Fruit fly (Drosophila melanogaster) whole organism, embryonic: ENCODE results near the gene CG13029.

ENCODE experiments used
- Atf6 ChIP-seq: fragments of 200-800 bp; sonication (Bioruptor generic); IDR thresholded peaks from 2 replicates; pipeline ENCODE4 v1.3.6; 2022; ENCODE audit warnings: missing biosample characterization, missing genetic modification characterization
- B-H1 ChIP-seq: fragments of 200-800 bp; sonication (Bioruptor generic); IDR thresholded peaks from 3 replicates; pipeline ENCODE4 v1.3.6; 2022; ENCODE audit warnings: missing biosample characterization, missing genetic modification characterization
- CG10147 ChIP-seq: fragments of 200-800 bp; sonication (Bioruptor generic); optimal IDR thresholded peaks from 2 replicates; lab custom pipeline; 2019; ENCODE audit warnings: missing biosample characterization, mild to moderate bottlenecking, missing genetic modification characterization, moderate library complexity
- CG10543 ChIP-seq: fragments of 200-800 bp; sonication (Bioruptor generic); optimal IDR thresholded peaks from 3 replicates; lab custom pipeline; 2017; ENCODE audit warnings: missing biosample characterization, mild to moderate bottlenecking, missing genetic modification characterization, moderate library complexity
- CG11560 ChIP-seq: fragments of 200-800 bp; sonication (Bioruptor generic); IDR thresholded peaks from 3 replicates; pipeline ENCODE4 v1.3.6; 2022; ENCODE audit warnings: missing biosample characterization, missing genetic modification characterization
- CG13624 ChIP-seq: fragments of 200-800 bp; sonication (Bioruptor generic); optimal IDR thresholded peaks from 2 replicates; lab custom pipeline; 2016; ENCODE audit warnings: missing biosample characterization, missing genetic modification characterization
- CG15073 ChIP-seq: fragments of 200-800 bp; sonication (Bioruptor generic); optimal IDR thresholded peaks from 2 replicates; lab custom pipeline; 2016; ENCODE audit warnings: missing biosample characterization, missing genetic modification characterization
- CG15479 ChIP-seq: fragments of 200-800 bp; sonication (Bioruptor generic); optimal IDR thresholded peaks from 3 replicates; lab custom pipeline; 2019; ENCODE audit warnings: missing biosample characterization, mild to moderate bottlenecking, missing genetic modification characterization, moderate library complexity
- CG1792 ChIP-seq: fragments of 200-800 bp; sonication (Bioruptor generic); optimal IDR thresholded peaks from 2 replicates; lab custom pipeline; 2016; ENCODE audit warnings: missing biosample characterization, missing genetic modification characterization
- CG18262 ChIP-seq: fragments of 200-800 bp; optimal IDR thresholded peaks from 3 replicates; lab custom pipeline; 2019; ENCODE audit warnings: missing biosample characterization, mild to moderate bottlenecking, missing genetic modification characterization, moderate library complexity
- CG18599 ChIP-seq: fragments of 200-800 bp; sonication (Bioruptor generic); optimal IDR thresholded peaks from 3 replicates; lab custom pipeline; 2017; ENCODE audit warnings: missing biosample characterization, missing genetic modification characterization, mild to moderate bottlenecking, moderate library complexity, missing genetic modification reagents
- CG2129 ChIP-seq: fragments of 200-800 bp; sonication (Bioruptor generic); IDR thresholded peaks from 2 replicates; pipeline ENCODE4 v1.3.6; 2022; ENCODE audit warnings: missing biosample characterization, missing genetic modification characterization; ENCODE audit not compliant: partially characterized antibody
- CG2202 ChIP-seq: fragments of 200-800 bp; sonication (Bioruptor generic); optimal IDR thresholded peaks from 2 replicates; lab custom pipeline; 2018; ENCODE audit warnings: missing biosample characterization, mild to moderate bottlenecking, missing genetic modification characterization
- CG2712 ChIP-seq: fragments of 200-800 bp; optimal IDR thresholded peaks from 3 replicates; lab custom pipeline; 2019; ENCODE audit warnings: missing biosample characterization, mild to moderate bottlenecking, missing genetic modification characterization, moderate library complexity
- CG30403 ChIP-seq: fragments of 200-800 bp; sonication (Bioruptor generic); optimal IDR thresholded peaks from 3 replicates; lab custom pipeline; 2016; ENCODE audit warnings: missing biosample characterization, missing genetic modification characterization
- CG31441 ChIP-seq: fragments of 200-800 bp; sonication (Bioruptor generic); IDR thresholded peaks from 2 replicates; pipeline ENCODE4 v1.3.6; 2022; ENCODE audit warnings: missing biosample characterization, missing genetic modification characterization
- CG4360 ChIP-seq: fragments of 200-800 bp; sonication (Bioruptor generic); IDR thresholded peaks from 2 replicates; pipeline ENCODE4 v1.3.6; 2022; ENCODE audit warnings: missing biosample characterization, missing genetic modification characterization
- CG5180 ChIP-seq: fragments of 200-800 bp; sonication (Bioruptor generic); optimal IDR thresholded peaks from 3 replicates; lab custom pipeline; 2017; ENCODE audit warnings: missing biosample characterization, missing genetic modification characterization, mild to moderate bottlenecking, moderate library complexity, missing genetic modification reagents
- CG5953 ChIP-seq: fragments of 200-800 bp; sonication (Bioruptor generic); IDR thresholded peaks from 2 replicates; pipeline ENCODE4 v1.3.6; 2022; ENCODE audit warnings: missing biosample characterization, missing genetic modification characterization
- CG6654 ChIP-seq: fragments of 200-800 bp; sonication (Bioruptor generic); optimal IDR thresholded peaks from 2 replicates; lab custom pipeline; 2017; ENCODE audit warnings: missing biosample characterization, mild to moderate bottlenecking, missing genetic modification characterization
- CG8924 ChIP-seq: fragments of 200-800 bp; optimal IDR thresholded peaks from 3 replicates; lab custom pipeline; 2019; ENCODE audit warnings: missing biosample characterization, mild to moderate bottlenecking, missing genetic modification characterization, moderate library complexity
- CG9215 ChIP-seq: fragments of 200-800 bp; sonication (Bioruptor generic); IDR thresholded peaks from 2 replicates; pipeline ENCODE4 v1.3.6; 2022; ENCODE audit warnings: missing biosample characterization, missing genetic modification characterization
- CrebB ChIP-seq: fragments of 200-800 bp; sonication (Bioruptor generic); optimal IDR thresholded peaks from 3 replicates; lab custom pipeline; 2018; ENCODE audit warnings: missing biosample characterization, mild to moderate bottlenecking, missing genetic modification characterization
- E2f1 ChIP-seq: fragments of 200-800 bp; sonication (Bioruptor generic); IDR thresholded peaks from 2 replicates; pipeline ENCODE4 v1.3.6; 2022; ENCODE audit warnings: missing biosample characterization, missing genetic modification characterization
- Fer1 ChIP-seq: fragments of 200-800 bp; sonication (Bioruptor generic); optimal IDR thresholded peaks from 2 replicates; lab custom pipeline; 2017; ENCODE audit warnings: missing biosample characterization, mild to moderate bottlenecking, missing genetic modification characterization
- Hey ChIP-seq: fragments of 200-800 bp; sonication (Bioruptor generic); optimal IDR thresholded peaks from 3 replicates; lab custom pipeline; 2018; ENCODE audit warnings: missing biosample characterization, mild to moderate bottlenecking, missing genetic modification characterization
- Hr39 ChIP-seq: fragments of >200 bp; optimal IDR thresholded peaks from 2 replicates; lab custom pipeline; 2017
- MBD-R2 ChIP-seq: fragments of 200-800 bp; sonication (Bioruptor generic); IDR thresholded peaks from 2 replicates; pipeline ENCODE4 v1.3.6; 2022; ENCODE audit warnings: missing biosample characterization, missing genetic modification characterization
- Meics ChIP-seq: fragments of 200-800 bp; sonication (Bioruptor generic); optimal IDR thresholded peaks from 2 replicates; lab custom pipeline; 2017; ENCODE audit warnings: missing biosample characterization, mild to moderate bottlenecking, missing genetic modification characterization
- Myb ChIP-seq: fragments of 200-800 bp; sonication (Bioruptor generic); optimal IDR thresholded peaks from 2 replicates; lab custom pipeline; 2016; ENCODE audit warnings: missing biosample characterization, missing genetic modification characterization
- NC2β ChIP-seq: fragments of 200-800 bp; sonication (Bioruptor generic); optimal IDR thresholded peaks from 2 replicates; lab custom pipeline; 2016; ENCODE audit warnings: missing biosample characterization, missing genetic modification characterization
- Pdp1 ChIP-seq, 2 experiments: fragments of 200-800 bp; sonication (Bioruptor generic); optimal IDR thresholded peaks; 3 replicates each; lab custom pipeline; 2016; ENCODE audit warnings: missing biosample characterization in 2 of 2, missing genetic modification characterization in 2 of 2, mild to moderate bottlenecking in 1 of 2, moderate library complexity in 1 of 2
- Ptx1 ChIP-seq: fragments of 200-800 bp; sonication (Bioruptor generic); IDR thresholded peaks from 2 replicates; pipeline ENCODE4 v1.3.6; 2022; ENCODE audit warnings: missing biosample characterization, missing genetic modification characterization
- Sry-δ ChIP-seq: fragments of 200-800 bp; sonication (Bioruptor generic); optimal IDR thresholded peaks from 2 replicates; lab custom pipeline; 2016; ENCODE audit warnings: missing biosample characterization, missing genetic modification characterization
- Taf1 ChIP-seq: fragments of 200-800 bp; sonication (Bioruptor generic); IDR thresholded peaks from 2 replicates; pipeline ENCODE4 v1.3.6; 2022; ENCODE audit warnings: missing biosample characterization, missing genetic modification characterization
- ac ChIP-seq: fragments of 200-800 bp; sonication (Bioruptor generic); optimal IDR thresholded peaks from 3 replicates; lab custom pipeline; 2017; ENCODE audit warnings: missing biosample characterization, mild to moderate bottlenecking, missing genetic modification characterization
- az2 ChIP-seq: fragments of 200-800 bp; sonication (Bioruptor generic); optimal IDR thresholded peaks from 3 replicates; lab custom pipeline; 2016; ENCODE audit warnings: missing biosample characterization, missing genetic modification characterization
- cg ChIP-seq: fragments of 200-800 bp; sonication (Bioruptor generic); optimal IDR thresholded peaks from 3 replicates; lab custom pipeline; 2019; ENCODE audit warnings: missing biosample characterization, mild to moderate bottlenecking, missing genetic modification characterization, moderate library complexity
- chinmo ChIP-seq: fragments of 200-800 bp; sonication (Bioruptor generic); IDR thresholded peaks from 4 replicates; pipeline ENCODE4 v1.3.6; 2022; ENCODE audit warnings: missing biosample characterization, missing genetic modification characterization; ENCODE audit not compliant: partially characterized antibody
- dmrt11E ChIP-seq: fragments of 200-800 bp; sonication (Bioruptor generic); optimal IDR thresholded peaks from 3 replicates; lab custom pipeline; 2018; ENCODE audit warnings: missing biosample characterization, mild to moderate bottlenecking, missing genetic modification characterization, moderate library complexity
- ewg ChIP-seq: fragments of 200-800 bp; sonication (Bioruptor generic); optimal IDR thresholded peaks from 3 replicates; lab custom pipeline; 2017; ENCODE audit warnings: mild to moderate bottlenecking, missing biosample characterization, missing genetic modification reagents, missing genetic modification characterization
- eyg ChIP-seq: fragments of 200-800 bp; sonication (Bioruptor generic); optimal IDR thresholded peaks from 3 replicates; lab custom pipeline; 2016; ENCODE audit warnings: missing biosample characterization, missing genetic modification characterization
- gt ChIP-seq: fragments of 200-800 bp; sonication (Bioruptor generic); IDR thresholded peaks from 2 replicates; pipeline ENCODE4 v1.3.6; 2022; ENCODE audit warnings: missing biosample characterization, missing genetic modification characterization
- oc ChIP-seq: fragments of 200-800 bp; sonication (Bioruptor generic); optimal IDR thresholded peaks from 2 replicates; lab custom pipeline; 2018; ENCODE audit warnings: missing biosample characterization, mild to moderate bottlenecking, missing genetic modification characterization, moderate library complexity
- pho ChIP-seq: fragments of 200-800 bp; sonication (Bioruptor generic); optimal IDR thresholded peaks from 2 replicates; lab custom pipeline; 2016; ENCODE audit warnings: missing biosample characterization, missing genetic modification characterization
- phol ChIP-seq: fragments of 200-800 bp; sonication (Bioruptor generic); optimal IDR thresholded peaks from 3 replicates; lab custom pipeline; 2018; ENCODE audit warnings: missing biosample characterization, mild to moderate bottlenecking, missing genetic modification characterization, moderate library complexity
- sc ChIP-seq, 3 experiments: fragments of >200 bp in 2 of 3; fragments of 200-800 bp in 1 of 3; sonication (Bioruptor generic) in 1 of 3; optimal IDR thresholded peaks; 2 replicates in 2 of 3; 3 replicates in 1 of 3; lab custom pipeline; 2017; ENCODE audit warnings: mild to moderate bottlenecking in 1 of 3, missing biosample characterization in 1 of 3, missing genetic modification characterization in 1 of 3, missing genetic modification reagents in 1 of 3
- schlank ChIP-seq: fragments of 200-800 bp; sonication (Bioruptor generic); optimal IDR thresholded peaks from 2 replicates; lab custom pipeline; 2018; ENCODE audit warnings: missing biosample characterization, mild to moderate bottlenecking, missing genetic modification characterization
- tll ChIP-seq, 2 experiments: fragments of 200-800 bp in 1 of 2; fragments of >200 bp in 1 of 2; sonication (Bioruptor generic) in 1 of 2; optimal IDR thresholded peaks; 2 replicates each; lab custom pipeline; 2017 to 2019; ENCODE audit warnings: missing biosample characterization in 2 of 2, missing genetic modification characterization in 2 of 2, mild to moderate bottlenecking in 1 of 2, moderate library complexity in 1 of 2

The CG13029 gene

dm6 chr3L:16862958-16863357 is 2.5 kb downstream of the CG13029 start, which contains the start of gene CG9951 (continued):
- no peak for TF ChIP-seq CG13624 (GFP tag; lab: Kevin White, UChicago)
- no peak for TF ChIP-seq CG1792 (GFP tag; lab: Kevin White, UChicago)
- TF ChIP-seq CG30403 (GFP tag; lab: Kevin White, UChicago): no peak
- TF ChIP-seq Pdp1 (GFP tag; optimal IDR thresholded peaks at IDR 0.05; lab: Kevin White, UChicago): peak in 1 of 2 experiments; percentile 25
- no peak for TF ChIP-seq CG15479
- TF ChIP-seq Meics (GFP tag; lab: Kevin White, UChicago): no peak
- no peak for TF ChIP-seq CG5180
- TF ChIP-seq CG31441 (GFP tag; lab: Robert Waterston, UW): no peak
- no peak for TF ChIP-seq CG10147
- no peak for TF ChIP-seq ac (GFP tag; lab: Kevin White, UChicago)
- no peak for TF ChIP-seq Ptx1 (GFP tag; lab: Robert Waterston, UW)
- TF ChIP-seq Sry-δ: peak; percentile 13
- no peak for TF ChIP-seq CG2712 (tag; lab: Kevin White, UChicago)
- no peak for TF ChIP-seq CrebB (tag; lab: Kevin White, UChicago)
- peak; percentile 84 for TF ChIP-seq MBD-R2
- no peak for TF ChIP-seq CG18262 (tag; lab: Kevin White, UChicago)
- TF ChIP-seq Myb: peak; percentile 69
- no peak for TF ChIP-seq CG9215 (GFP tag; lab: Robert Waterston, UW)

- TF ChIP-seq tll (GFP tag; optimal IDR thresholded peaks at IDR 0.05; lab: Kevin White, UChicago) (no peak), schlank (tag; lab: Kevin White, UChicago) (no peak), NC2β (GFP tag; lab: Kevin White, UChicago) (no peak), CG2129 (GFP tag; lab: Robert Waterston, UW) (no peak), ewg (GFP tag; lab: Kevin White, UChicago) (no peak), chinmo (GFP tag; lab: Robert Waterston, UW) (peak; percentile 79; the same call in 2 of the 4 replicates), CG11560 (tag; lab: Robert Waterston, UW) (no peak), CG5953 (GFP tag; lab: Robert Waterston, UW) (0 out of 2 replicates have a peak, but pooled peaks have one; percentile 15), CG8924 (tag; lab: Kevin White, UChicago) (peak; percentile 0), CG4360 (peak; percentile 49), Atf6 (GFP tag; lab: Robert Waterston, UW) (no peak), dmrt11E (tag; lab: Kevin White, UChicago) (no peak), cg (peak; percentile 85), phol (tag; lab: Kevin White, UChicago) (peak; percentile 1), pho (GFP tag; lab: Kevin White, UChicago) (no peak), sc (optimal IDR thresholded peaks at IDR 0.05; lab: Kevin White, UChicago) (no peak), sc (GFP tag; optimal IDR thresholded peaks at IDR 0.05; lab: Kevin White, UChicago) (no peak), Fer1 (GFP tag; lab: Kevin White, UChicago) (peak; percentile 40), CG15073 (GFP tag; lab: Kevin White, UChicago) (no peak), Hr39 (lab: Kevin White, UChicago) (no peak), Hey (tag; lab: Kevin White, UChicago) (no peak), B-H1 (GFP tag; lab: Robert Waterston, UW) (no peak), eyg (no peak), oc (tag; lab: Kevin White, UChicago) (no peak), CG18599 (GFP tag; lab: Kevin White, UChicago) (no peak), CG10543 (GFP tag; lab: Kevin White, UChicago) (no peak), CG2202 (tag; lab: Kevin White, UChicago) (no peak), CG6654 (GFP tag; lab: Kevin White, UChicago) (no peak), gt (GFP tag; lab: Robert Waterston, UW) (no peak), E2f1 (GFP tag; lab: Robert Waterston, UW) (no peak), Taf1 (GFP tag; lab: Robert Waterston, UW) (no peak), az2 (GFP tag; lab: Kevin White, UChicago) (no peak)
Measured at dm6 chr3L:16865123-16865831, 4.9 kb downstream of the CG13029 start, which contains the start of gene Lmpt. TSS of gene Lmpt (plus strand) at chr3L:16865295.
